Fruit fly (Drosophila melanogaster): ENCODE results near the gene Aps.

Aps gene

DNA sequence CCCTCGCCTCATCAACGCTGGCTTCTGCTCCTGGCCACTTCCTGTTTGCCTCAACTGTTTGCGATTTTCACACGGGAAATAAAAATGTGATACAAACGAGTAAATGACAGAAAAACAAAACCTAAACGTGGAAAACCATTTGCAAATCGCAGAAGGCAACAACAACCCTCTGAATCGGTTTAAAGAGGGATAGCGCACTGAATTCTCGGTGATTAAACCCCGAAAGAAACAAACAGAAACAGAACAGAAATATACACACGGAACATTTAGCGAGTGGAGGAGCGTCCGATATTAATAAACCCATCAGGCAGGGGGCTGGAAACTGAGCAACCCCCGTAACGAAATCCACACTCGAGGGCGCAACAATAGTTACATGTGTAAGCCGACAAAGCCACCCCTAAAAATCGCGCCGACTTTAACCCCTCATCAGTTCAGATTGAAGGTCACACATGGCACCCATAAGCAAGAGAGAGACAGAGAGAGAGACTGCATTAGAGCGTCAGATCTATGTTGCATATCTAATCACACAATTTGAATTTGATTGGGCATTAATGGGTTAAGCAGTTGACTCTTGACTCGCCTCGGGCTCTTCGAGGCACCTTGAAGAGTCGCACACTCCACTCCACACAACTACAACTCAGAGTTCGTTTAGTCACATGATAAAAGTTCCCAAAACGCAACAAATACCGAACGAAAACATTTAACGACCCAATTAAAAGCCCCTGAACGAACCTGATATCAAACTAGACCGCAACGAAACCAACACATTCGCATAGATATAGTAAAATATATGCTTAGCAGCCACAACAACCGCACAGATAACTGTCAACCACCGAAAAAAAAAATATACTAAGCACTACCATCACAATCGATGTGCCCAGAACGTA is 37.0 kb downstream of the Aps start:
- TF ChIP-seq CG9705 (GFP tag; optimal IDR thresholded peaks at IDR 0.05): no peak
- no peak for TF ChIP-seq jim (GFP tag; optimal IDR thresholded peaks at IDR 0.05)
- TF ChIP-seq GATAd (GFP tag; optimal IDR thresholded peaks at IDR 0.05): no peak
- peak; percentile 24 for TF ChIP-seq br (GFP tag; optimal IDR thresholded peaks at IDR 0.05)
- no peak for TF ChIP-seq CG32264 (GFP tag; optimal IDR thresholded peaks at IDR 0.05)
- TF ChIP-seq CrebA (GFP tag; optimal IDR thresholded peaks at IDR 0.05; ENCODE audit: borderline replicate concordance): no peak
- TF ChIP-seq N (GFP tag; optimal IDR thresholded peaks at IDR 0.05): no peak
- no peak for TF ChIP-seq sv (GFP tag; optimal IDR thresholded peaks at IDR 0.05)
- no peak for TF ChIP-seq dl (GFP tag; optimal IDR thresholded peaks at IDR 0.05; ENCODE audit: insufficient read depth in 1 of 2, partially characterized antibody in 2 of 2)
- TF ChIP-seq Mio (GFP tag; optimal IDR thresholded peaks at IDR 0.05): no peak
- peak; percentile 15 for TF ChIP-seq ey (GFP tag; optimal IDR thresholded peaks at IDR 0.05)
- TF ChIP-seq brk (GFP tag; optimal IDR thresholded peaks at IDR 0.05): no peak
- TF ChIP-seq Hr78 (GFP tag; optimal IDR thresholded peaks at IDR 0.05): no peak

dm6 chr3L:10860042-10860643 is 38.8 kb downstream of the Aps start:
- TF ChIP-seq foxo (GFP tag; optimal IDR thresholded peaks at IDR 0.05) (no peak), Dif (GFP tag; optimal IDR thresholded peaks at IDR 0.05; ENCODE audit: partially characterized antibody) (no peak), Jra (GFP tag; optimal IDR thresholded peaks at IDR 0.05) (no peak), woc (GFP tag; optimal IDR thresholded peaks at IDR 0.05) (no peak), Dfd (GFP tag; optimal IDR thresholded peaks at IDR 0.05) (no peak), br (GFP tag; optimal IDR thresholded peaks at IDR 0.05) (no peak), psq (GFP tag; optimal IDR thresholded peaks at IDR 0.05) (no peak), Myc (optimal IDR thresholded peaks at IDR 0.05) (no peak), ey (GFP tag; optimal IDR thresholded peaks at IDR 0.05) (no peak), CG9705 (GFP tag; optimal IDR thresholded peaks at IDR 0.05) (no peak), dmrt93B (GFP tag; optimal IDR thresholded peaks at IDR 0.05) (no peak), Abd-B (GFP tag; optimal IDR thresholded peaks at IDR 0.05) (no peak), CG32264 (GFP tag; optimal IDR thresholded peaks at IDR 0.05) (no peak), sage (GFP tag; optimal IDR thresholded peaks at IDR 0.05) (no peak), Mio (GFP tag; optimal IDR thresholded peaks at IDR 0.05) (no peak), CrebA (GFP tag; optimal IDR thresholded peaks at IDR 0.05; ENCODE audit: borderline replicate concordance) (no peak), pan (optimal IDR thresholded peaks at IDR 0.05) (no peak), sv (GFP tag; optimal IDR thresholded peaks at IDR 0.05) (no peak), brk (GFP tag; optimal IDR thresholded peaks at IDR 0.05) (no peak), jim (GFP tag; optimal IDR thresholded peaks at IDR 0.05) (no peak)

- TF ChIP-seq GATAd (GFP tag; optimal IDR thresholded peaks at IDR 0.05): peak; percentile 33
- TF ChIP-seq dl (GFP tag; optimal IDR thresholded peaks at IDR 0.05; ENCODE audit: insufficient read depth in 1 of 2, partially characterized antibody in 2 of 2): no peak
Observed at dm6 chr3L:10858569-10858968, 40.4 kb downstream of the Aps start.

DNA sequence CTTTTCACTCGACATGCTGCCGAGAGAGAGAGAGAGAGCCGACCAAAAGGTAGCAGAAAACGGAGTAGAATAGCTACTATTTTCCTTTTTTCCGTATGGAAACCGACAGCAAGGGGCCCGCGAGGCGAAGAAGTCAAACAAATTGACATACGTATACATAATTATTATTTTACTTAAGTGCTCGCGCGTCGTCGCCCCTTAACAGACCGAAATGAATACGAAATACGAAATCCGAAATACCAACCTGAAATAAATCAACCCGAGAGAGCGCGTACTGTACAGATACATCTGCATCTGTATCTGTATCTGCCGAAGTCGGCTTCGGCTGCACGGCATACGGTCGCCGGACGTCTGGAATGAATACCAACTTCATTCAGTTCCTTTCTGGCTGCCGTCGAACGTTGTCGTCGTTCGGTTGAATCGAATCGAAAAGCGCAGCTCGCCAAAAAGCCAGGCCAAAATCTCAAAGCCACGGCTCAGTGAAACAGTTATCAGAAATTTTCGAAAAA is 41.4 kb downstream of the Aps start:
- TF ChIP-seq Hr78 (GFP tag; optimal IDR thresholded peaks at IDR 0.05) (no peak), CG9705 (GFP tag; optimal IDR thresholded peaks at IDR 0.05) (no peak), HLH106 (tag; optimal IDR thresholded peaks at IDR 0.05) (peak; percentile 10), N (GFP tag; optimal IDR thresholded peaks at IDR 0.05) (no peak), sv (GFP tag; optimal IDR thresholded peaks at IDR 0.05) (no peak), tai (GFP tag; optimal IDR thresholded peaks at IDR 0.05) (peak; percentile 64), h (GFP tag; optimal IDR thresholded peaks at IDR 0.05) (peak; percentile 83), Abd-B (GFP tag; optimal IDR thresholded peaks at IDR 0.05) (no peak), OdsH (GFP tag; optimal IDR thresholded peaks at IDR 0.05) (no peak), jim (GFP tag; optimal IDR thresholded peaks at IDR 0.05) (peak; percentile 75), dsf (GFP tag; optimal IDR thresholded peaks at IDR 0.05; ENCODE audit: borderline replicate concordance) (no peak), Mio (GFP tag; optimal IDR thresholded peaks at IDR 0.05) (no peak), brk (GFP tag; optimal IDR thresholded peaks at IDR 0.05) (peak; percentile 75), foxo (GFP tag; optimal IDR thresholded peaks at IDR 0.05) (peak in 1 of 2 experiments; percentile 72), Rel (GFP tag; optimal IDR thresholded peaks at IDR 0.05) (no peak), Rel (tag; optimal IDR thresholded peaks at IDR 0.05) (peak; percentile 66), dmrt93B (GFP tag; optimal IDR thresholded peaks at IDR 0.05) (no peak), ey (GFP tag; optimal IDR thresholded peaks at IDR 0.05) (no peak), Hr83 (GFP tag; optimal IDR thresholded peaks at IDR 0.05; ENCODE audit: poor library complexity, severe bottlenecking) (peak; percentile 89), woc (GFP tag; optimal IDR thresholded peaks at IDR 0.05) (no peak), GATAd (GFP tag; optimal IDR thresholded peaks at IDR 0.05) (no peak), CrebA (GFP tag; optimal IDR thresholded peaks at IDR 0.05; ENCODE audit: borderline replicate concordance) (peak; percentile 62), psq (GFP tag; optimal IDR thresholded peaks at IDR 0.05) (peak; percentile 37), pan (optimal IDR thresholded peaks at IDR 0.05) (no peak), Jra (GFP tag; optimal IDR thresholded peaks at IDR 0.05) (peak; percentile 49), rgr (GFP tag; optimal IDR thresholded peaks at IDR 0.05) (peak; percentile 38), sage (GFP tag; optimal IDR thresholded peaks at IDR 0.05) (peak; percentile 68), Vsx2 (GFP tag; optimal IDR thresholded peaks at IDR 0.05; ENCODE audit: partially characterized antibody) (peak; percentile 48), usp (GFP tag; optimal IDR thresholded peaks at IDR 0.05) (no peak), Myc (optimal IDR thresholded peaks at IDR 0.05) (no peak), br (GFP tag; optimal IDR thresholded peaks at IDR 0.05) (peak; percentile 50), Hnf4 (GFP tag; optimal IDR thresholded peaks at IDR 0.05) (peak; percentile 68), Dfd (GFP tag; optimal IDR thresholded peaks at IDR 0.05) (no peak), Sp1 (GFP tag; optimal IDR thresholded peaks at IDR 0.05) (peak; percentile 32)
